Fruit fly (Drosophila melanogaster) whole organism, prepupa: ENCODE results near the gene CG42233.

Experiments used
- CG10631 ChIP-seq: fragments of 200-800 bp; sonication (Bioruptor generic); optimal IDR thresholded peaks from 2 replicates; lab custom pipeline; 2016; ENCODE audit warnings: missing biosample characterization, missing genetic modification characterization
- CG1621 ChIP-seq: fragments of 200-800 bp; sonication (Bioruptor generic); optimal IDR thresholded peaks from 3 replicates; lab custom pipeline; 2018; ENCODE audit warnings: missing biosample characterization, mild to moderate bottlenecking, missing genetic modification characterization
- CG3032 ChIP-seq: fragments of 200-800 bp; optimal IDR thresholded peaks from 2 replicates; lab custom pipeline; 2019; ENCODE audit warnings: missing biosample characterization, mild to moderate bottlenecking, missing genetic modification characterization, moderate library complexity
- CG9139 ChIP-seq: fragments of 200-800 bp; sonication (Bioruptor generic); optimal IDR thresholded peaks from 3 replicates; lab custom pipeline; 2017; ENCODE audit warnings: missing biosample characterization, mild to moderate bottlenecking, missing genetic modification characterization
- Gug ChIP-seq: fragments of 200-800 bp; sonication (Bioruptor generic); IDR thresholded peaks from 2 replicates; pipeline ENCODE4 v1.3.6; 2022; ENCODE audit warnings: missing biosample characterization, missing genetic modification characterization
- Hr38 ChIP-seq: sonication (Bioruptor generic); optimal IDR thresholded peaks from 2 replicates; lab custom pipeline; 2016; ENCODE audit warnings: missing biosample characterization, missing genetic modification characterization
- Smox ChIP-seq: fragments of 200-800 bp; sonication (Bioruptor generic); optimal IDR thresholded peaks from 3 replicates; lab custom pipeline; 2016; ENCODE audit warnings: missing biosample characterization, missing genetic modification characterization
- dac ChIP-seq: fragments of 200-800 bp; sonication (Bioruptor generic); optimal IDR thresholded peaks from 2 replicates; lab custom pipeline; 2017; ENCODE audit warnings: missing biosample characterization, mild to moderate bottlenecking, missing genetic modification characterization
- vri ChIP-seq: fragments of 200-800 bp; sonication (Bioruptor generic); optimal IDR thresholded peaks from 3 replicates; lab custom pipeline; 2016; ENCODE audit warnings: missing biosample characterization, mild to moderate bottlenecking, missing genetic modification characterization

- TF ChIP-seq Gug (GFP tag; lab: Robert Waterston, UW), result no peak
- no peak for TF ChIP-seq Hr38 (GFP tag; lab: Kevin White, UChicago)
- no peak for TF ChIP-seq dac (GFP tag; lab: Kevin White, UChicago)
- TF ChIP-seq CG9139 (GFP tag; lab: Kevin White, UChicago), result no peak
- no peak for TF ChIP-seq CG1621
- TF ChIP-seq CG3032 (tag; lab: Kevin White, UChicago), result peak; percentile 6
- TF ChIP-seq Smox (GFP tag; lab: Kevin White, UChicago), result no peak
- TF ChIP-seq CG10631 (GFP tag; lab: Kevin White, UChicago), result no peak
- TF ChIP-seq vri (GFP tag; lab: Kevin White, UChicago), result peak; percentile 74
These were observed 33.1 kb downstream of the CG42233 start, which contains the start of the genes betaGlu and sip3 for dm6 chr3R:31771790-31772576.
